Fruit fly (Drosophila melanogaster): Measurements from ENCODE around the gene CG5958.

The CG5958 gene

DNA sequence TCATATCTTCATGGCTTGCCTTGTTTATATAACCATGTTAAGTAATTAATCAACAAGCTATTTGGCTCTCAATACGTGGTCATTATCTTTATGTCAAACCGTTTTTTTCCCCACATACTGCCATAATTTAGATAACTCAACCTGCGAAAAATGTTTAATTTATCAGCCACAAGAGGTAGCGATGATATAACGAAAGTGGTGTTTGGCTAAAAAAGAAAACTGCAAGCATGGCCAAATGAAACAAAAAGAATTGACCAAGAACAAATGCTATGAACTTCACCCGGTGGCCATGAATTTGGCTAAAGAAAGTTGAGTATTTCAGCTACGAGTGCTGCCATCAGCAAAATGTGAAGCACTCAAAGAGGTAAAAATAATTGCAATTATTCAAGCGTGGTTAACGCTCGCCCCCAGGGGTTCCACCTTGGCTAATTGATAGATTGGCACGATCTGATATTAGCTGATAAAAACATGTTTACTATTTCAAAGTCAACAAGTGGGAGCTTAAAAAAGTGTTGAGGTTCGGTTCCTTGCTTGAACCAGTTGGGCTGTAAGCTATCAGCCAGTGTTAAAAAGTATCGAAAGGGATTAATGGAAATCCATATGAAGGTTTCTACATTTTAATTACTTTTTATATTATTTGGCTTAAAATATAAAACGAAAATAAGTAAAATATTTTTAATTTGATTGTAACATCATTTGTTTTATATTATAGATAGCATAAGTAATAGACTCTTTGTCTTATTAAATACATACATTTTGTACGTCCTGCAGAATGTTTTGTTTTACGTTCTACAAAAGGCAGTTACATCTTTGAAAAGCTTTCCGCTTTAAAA, 3.4 kb upstream of the CG5958 start (continued):
- TF ChIP-seq tio (GFP tag; optimal IDR thresholded peaks at IDR 0.05), result peak; percentile 68
- TF ChIP-seq Dp (GFP tag; optimal IDR thresholded peaks at IDR 0.05), result peak; percentile 19
- TF ChIP-seq ase (GFP tag; IDR thresholded peaks at IDR 0.05), result peak; percentile 72; the same call in 2 of the 3 replicates
- no peak for TF ChIP-seq Bgb (GFP tag; IDR thresholded peaks at IDR 0.05; ENCODE audit: partially characterized antibody)
- peak; percentile 12 for TF ChIP-seq bigmax (GFP tag; optimal IDR thresholded peaks at IDR 0.05)
- TF ChIP-seq pnt (GFP tag; optimal IDR thresholded peaks at IDR 0.05), result peak; percentile 56
- TF ChIP-seq hkb (optimal IDR thresholded peaks at IDR 0.05), result no peak
- peak; percentile 78 for TF ChIP-seq hkb (GFP tag; IDR thresholded peaks at IDR 0.05)
- TF ChIP-seq CG3281 (GFP tag; optimal IDR thresholded peaks at IDR 0.05), result peak; percentile 68
- no peak for TF ChIP-seq dati (GFP tag; IDR thresholded peaks at IDR 0.05)
- TF ChIP-seq Nf-YA (GFP tag; IDR thresholded peaks at IDR 0.05), result peak; percentile 72
- no peak for TF ChIP-seq CG15479 (GFP tag; optimal IDR thresholded peaks at IDR 0.05)
- no peak for TF ChIP-seq D19A (tag; optimal IDR thresholded peaks at IDR 0.05)
- TF ChIP-seq B-H1 (GFP tag; IDR thresholded peaks at IDR 0.05), result peak; percentile 61; the same call in 1 of the 3 replicates
- peak; percentile 71 for TF ChIP-seq CG9817 (tag; optimal IDR thresholded peaks at IDR 0.05)
- TF ChIP-seq CG31388 (GFP tag; optimal IDR thresholded peaks at IDR 0.05), result peak; percentile 23
- TF ChIP-seq CG15073 (GFP tag; optimal IDR thresholded peaks at IDR 0.05), result peak; percentile 21
- no peak for TF ChIP-seq Trl (optimal IDR thresholded peaks at IDR 0.05)
- peak; percentile 78 for TF ChIP-seq Trl (GFP tag; optimal IDR thresholded peaks at IDR 0.05)
- TF ChIP-seq pb (GFP tag; optimal IDR thresholded peaks at IDR 0.05), result peak; percentile 44
- TF ChIP-seq Dad (GFP tag; optimal IDR thresholded peaks at IDR 0.05), result peak; percentile 53
- peak in 1 of 2 experiments; percentile 49 for TF ChIP-seq insv (GFP tag; optimal IDR thresholded peaks at IDR 0.05)
- TF ChIP-seq dmrt99B (tag; optimal IDR thresholded peaks at IDR 0.05), result peak; percentile 59
- TF ChIP-seq grn (GFP tag; optimal IDR thresholded peaks at IDR 0.05), result peak; percentile 98
- peak; percentile 71 for TF ChIP-seq gcm2 (GFP tag; optimal IDR thresholded peaks at IDR 0.05)
- no peak for TF ChIP-seq CG10321 (GFP tag; IDR thresholded peaks at IDR 0.05)
- TF ChIP-seq CG3838 (GFP tag; optimal IDR thresholded peaks at IDR 0.05), result peak; percentile 74
- TF ChIP-seq Bteb2 (GFP tag; optimal IDR thresholded peaks at IDR 0.05), result peak; percentile 38
- TF ChIP-seq sr (GFP tag; IDR thresholded peaks at IDR 0.05), result peak; percentile 81
- peak; percentile 46 for TF ChIP-seq kay (GFP tag; optimal IDR thresholded peaks at IDR 0.05)
- peak; percentile 32 for TF ChIP-seq Max (GFP tag; optimal IDR thresholded peaks at IDR 0.05)
- TF ChIP-seq ato (GFP tag; IDR thresholded peaks at IDR 0.05; ENCODE audit: partially characterized antibody), result no peak
- peak; percentile 51 for TF ChIP-seq CG15011 (GFP tag; optimal IDR thresholded peaks at IDR 0.05)
- peak; percentile 43; the same call in 1 of the 2 replicates for TF ChIP-seq CG16779 (GFP tag; IDR thresholded peaks at IDR 0.05)
- peak; percentile 50; the same call in 1 of the 2 replicates for TF ChIP-seq ara (GFP tag; IDR thresholded peaks at IDR 0.05)
- no peak for TF ChIP-seq Dref (GFP tag; IDR thresholded peaks at IDR 0.05)
- TF ChIP-seq CG13123 (GFP tag; optimal IDR thresholded peaks at IDR 0.05), result peak; percentile 79
- peak; percentile 36 for TF ChIP-seq CG30431 (GFP tag; optimal IDR thresholded peaks at IDR 0.05)
- TF ChIP-seq nau (GFP tag; optimal IDR thresholded peaks at IDR 0.05), result peak; percentile 80
- peak; percentile 92 for TF ChIP-seq scrt (GFP tag; optimal IDR thresholded peaks at IDR 0.05)
- TF ChIP-seq Poxn (GFP tag; IDR thresholded peaks at IDR 0.05), result 0 out of 2 replicates have a peak, but pooled peaks have one; percentile 26
- peak; percentile 77 for TF ChIP-seq oc (tag; optimal IDR thresholded peaks at IDR 0.05)
- peak; percentile 44; the same call in 1 of the 2 replicates for TF ChIP-seq E2f2 (GFP tag; IDR thresholded peaks at IDR 0.05)
- no peak for TF ChIP-seq Ssrp (tag; optimal IDR thresholded peaks at IDR 0.05)
- peak; percentile 89 for TF ChIP-seq caup (GFP tag; optimal IDR thresholded peaks at IDR 0.05; ENCODE audit: severe bottlenecking)
- TF ChIP-seq dimm (GFP tag; IDR thresholded peaks at IDR 0.05), result peak; percentile 52; the same call in 1 of the 2 replicates
- TF ChIP-seq tap (tag; optimal IDR thresholded peaks at IDR 0.05), result peak; percentile 29
- peak; percentile 47 for TF ChIP-seq crc (GFP tag; optimal IDR thresholded peaks at IDR 0.05)
- TF ChIP-seq dm (GFP tag; optimal IDR thresholded peaks at IDR 0.05), result peak; percentile 40
- TF ChIP-seq gsb-n (tag; optimal IDR thresholded peaks at IDR 0.05), result peak; percentile 4
